Worm (Caenorhabditis elegans) whole organism, young adult: ENCODE results near the gene F38A1.6.
A peak's percentile ranks its signal among the peaks of the same experiment; 100 is the strongest.

ENCODE experiments used
- B0019.2 ChIP-seq: fragments of 200-800 bp; sonication (Bioruptor generic); conservative IDR thresholded peaks from 2 replicates; pipeline ENCODE4 v1.3.6; 2022; ENCODE audit warnings: missing genetic modification reagents, missing genetic modification characterization, missing compliant biosample characterization
- B0261.1 ChIP-seq: sonication (generic microtip); optimal IDR thresholded peaks from 2 replicates; lab custom pipeline; 2016; ENCODE audit warnings: mild to moderate bottlenecking, missing genetic modification characterization, moderate library complexity, missing compliant biosample characterization
- C17E4.6 ChIP-seq: fragments of 200-800 bp; sonication (Bioruptor generic); IDR thresholded peaks from 2 replicates; pipeline ENCODE4 v1.3.6; 2022; ENCODE audit warnings: missing genetic modification reagents, missing genetic modification characterization, missing compliant biosample characterization
- F37B4.10 ChIP-seq: fragments of 200-800 bp; sonication (Bioruptor generic); IDR thresholded peaks from 2 replicates; pipeline ENCODE4 v1.3.6; 2022; ENCODE audit warnings: missing genetic modification characterization, missing compliant biosample characterization
- F39B2.1 ChIP-seq: fragments of 200-800 bp; sonication (Bioruptor generic); IDR thresholded peaks from 2 replicates; pipeline ENCODE4 v1.3.6; 2022; ENCODE audit warnings: missing genetic modification reagents, missing genetic modification characterization, missing compliant biosample characterization
- F55B11.4 ChIP-seq: sonication (generic microtip); optimal IDR thresholded peaks from 2 replicates; lab custom pipeline; 2016; ENCODE audit warnings: missing compliant biosample characterization, missing genetic modification characterization, borderline replicate concordance; ENCODE audit not compliant: insufficient read depth
- K12H6.12 ChIP-seq: fragments of 200-800 bp; sonication (Bioruptor generic); optimal IDR thresholded peaks from 2 replicates; lab custom pipeline; 2018; ENCODE audit warnings: mild to moderate bottlenecking, missing genetic modification characterization, missing compliant biosample characterization
- T26A5.8 ChIP-seq: sonication (generic microtip); optimal IDR thresholded peaks from 2 replicates; lab custom pipeline; 2016; ENCODE audit warnings: missing genetic modification characterization, missing compliant biosample characterization
- Y53F4B.3 ChIP-seq: fragments of 200-800 bp; sonication (Bioruptor generic); IDR thresholded peaks from 2 replicates; pipeline ENCODE4 v1.3.6; 2022; ENCODE audit warnings: missing genetic modification reagents, missing genetic modification characterization, missing compliant biosample characterization
- Y67H2A.10 ChIP-seq: fragments of 200-800 bp; sonication (Bioruptor generic); conservative IDR thresholded peaks from 2 replicates; pipeline ENCODE4 v1.3.6; 2022; ENCODE audit warnings: missing genetic modification reagents, missing genetic modification characterization, missing compliant biosample characterization
- ZK185.1 ChIP-seq: sonication (generic microtip); optimal IDR thresholded peaks from 2 replicates; lab custom pipeline; 2016; ENCODE audit warnings: mild to moderate bottlenecking, missing genetic modification characterization, missing compliant biosample characterization; ENCODE audit not compliant: poor library complexity, severe bottlenecking
- ama-1 ChIP-seq, 3 experiments: fragments of 150-350 bp in 1 of 3; sonication (generic microtip) in 2 of 3; optimal IDR thresholded peaks; 2 replicates each; lab custom pipeline; 2014 to 2018; ENCODE audit warnings: missing biosample characterization in 2 of 3, missing genetic modification characterization in 2 of 3, missing genetic modification reagents in 2 of 3
- aptf-2 ChIP-seq: fragments of 200-800 bp; sonication (Bioruptor generic); conservative IDR thresholded peaks from 2 replicates; pipeline ENCODE4 v1.3.6; 2022; ENCODE audit warnings: missing genetic modification reagents, missing genetic modification characterization, missing compliant biosample characterization
- atf-7 ChIP-seq: sonication (generic microtip); optimal IDR thresholded peaks from 2 replicates; lab custom pipeline; 2017; ENCODE audit warnings: mild to moderate bottlenecking, missing genetic modification characterization, missing compliant biosample characterization
- bed-1 ChIP-seq: fragments of 200-800 bp; sonication (Bioruptor generic); IDR thresholded peaks from 2 replicates; pipeline ENCODE4 v1.3.6; 2022; ENCODE audit warnings: missing genetic modification reagents, missing genetic modification characterization, missing compliant biosample characterization
- bed-2 ChIP-seq: fragments of 200-800 bp; sonication (Bioruptor generic); IDR thresholded peaks from 2 replicates; pipeline ENCODE4 v1.3.6; 2022; ENCODE audit warnings: missing genetic modification reagents, missing genetic modification characterization, missing compliant biosample characterization
- cebp-1 ChIP-seq, 2 experiments: fragments of 200-800 bp in 1 of 2; sonication (Bioruptor generic) in 1 of 2; sonication (generic microtip) in 1 of 2; IDR thresholded peaks in 1 of 2; optimal IDR thresholded peaks in 1 of 2; 2 replicates each; pipeline versions ENCODE4 v1.3.6 to Lab custom; 2017 to 2022; ENCODE audit warnings: missing compliant biosample characterization in 2 of 2, missing genetic modification characterization in 2 of 2, mild to moderate bottlenecking in 1 of 2, missing genetic modification reagents in 1 of 2, moderate library complexity in 1 of 2
- ceh-40 ChIP-seq: fragments of 200-800 bp; sonication (Bioruptor generic); IDR thresholded peaks from 2 replicates; pipeline ENCODE4 v1.3.6; 2022; ENCODE audit warnings: missing genetic modification characterization, missing compliant biosample characterization
- chd-7 ChIP-seq: sonication (generic microtip); optimal IDR thresholded peaks from 2 replicates; lab custom pipeline; 2016; ENCODE audit warnings: mild to moderate bottlenecking, missing genetic modification characterization, moderate library complexity, missing compliant biosample characterization
- dox-1 ChIP-seq: fragments of 200-800 bp; sonication (Bioruptor generic); IDR thresholded peaks from 2 replicates; pipeline ENCODE4 v1.3.6; 2022; ENCODE audit warnings: missing genetic modification reagents, missing genetic modification characterization, missing compliant biosample characterization
- dpl-1 ChIP-seq: fragments of 150-350 bp; optimal IDR thresholded peaks from 2 replicates; lab custom pipeline; 2014; ENCODE audit warnings: missing biosample characterization, missing genetic modification reagents, missing genetic modification characterization
- egl-44 ChIP-seq: fragments of 200-800 bp; sonication (Bioruptor generic); IDR thresholded peaks from 2 replicates; pipeline ENCODE4 v1.3.6; 2022; ENCODE audit warnings: missing genetic modification reagents, missing genetic modification characterization, missing compliant biosample characterization
- ets-4 ChIP-seq: fragments of 200-800 bp; sonication (Bioruptor generic); optimal IDR thresholded peaks from 2 replicates; lab custom pipeline; 2018; ENCODE audit warnings: mild to moderate bottlenecking, missing genetic modification characterization, missing compliant biosample characterization
- fkh-3 ChIP-seq: sonication (generic microtip); optimal IDR thresholded peaks from 2 replicates; lab custom pipeline; 2016; ENCODE audit warnings: mild to moderate bottlenecking, missing genetic modification characterization, missing compliant biosample characterization
- hlh-26 ChIP-seq: fragments of 200-800 bp; sonication (Bioruptor generic); conservative IDR thresholded peaks from 2 replicates; pipeline ENCODE4 v1.3.6; 2022; ENCODE audit warnings: missing genetic modification reagents, missing genetic modification characterization, missing compliant biosample characterization
- hmg-20 ChIP-seq: fragments of 200-800 bp; sonication (Bioruptor generic); IDR thresholded peaks from 2 replicates; pipeline ENCODE4 v1.3.6; 2022; ENCODE audit warnings: missing genetic modification reagents, missing genetic modification characterization, missing compliant biosample characterization
- lag-1 ChIP-seq: fragments of 200-800 bp; sonication (Bioruptor generic); IDR thresholded peaks from 2 replicates; pipeline ENCODE4 v1.3.6; 2022; ENCODE audit warnings: missing genetic modification reagents, missing genetic modification characterization, missing compliant biosample characterization
- let-607 ChIP-seq, 2 experiments: fragments of 200-800 bp in 1 of 2; sonication (Bioruptor generic) in 1 of 2; sonication (generic microtip) in 1 of 2; optimal IDR thresholded peaks; 2 replicates each; lab custom pipeline; 2016 to 2018; ENCODE audit warnings: mild to moderate bottlenecking in 2 of 2, missing compliant biosample characterization in 2 of 2, missing genetic modification characterization in 2 of 2, moderate library complexity in 2 of 2, missing genotype in 1 of 2
- lin-26 ChIP-seq: fragments of 200-800 bp; sonication (Bioruptor generic); IDR thresholded peaks from 2 replicates; pipeline ENCODE4 v1.3.6; 2022; ENCODE audit warnings: missing genetic modification reagents, missing genetic modification characterization, missing compliant biosample characterization
- lin-40 ChIP-seq: sonication (generic microtip); optimal IDR thresholded peaks from 2 replicates; lab custom pipeline; 2016; ENCODE audit warnings: missing genetic modification characterization, mild to moderate bottlenecking, missing compliant biosample characterization, missing genotype, missing genetic modification reagents
- lir-1 ChIP-seq: fragments of 200-800 bp; sonication (Bioruptor generic); conservative IDR thresholded peaks from 2 replicates; pipeline ENCODE4 v1.3.6; 2022; ENCODE audit warnings: missing genetic modification reagents, missing genetic modification characterization, missing compliant biosample characterization
- madf-10 ChIP-seq: sonication (generic microtip); optimal IDR thresholded peaks from 2 replicates; lab custom pipeline; 2016; ENCODE audit warnings: mild to moderate bottlenecking, missing genetic modification characterization, missing compliant biosample characterization
- madf-3 ChIP-seq: fragments of 200-800 bp; sonication (Bioruptor generic); IDR thresholded peaks from 2 replicates; pipeline ENCODE4 v1.3.6; 2022; ENCODE audit warnings: missing genetic modification reagents, missing genetic modification characterization, missing compliant biosample characterization
- mxl-1 ChIP-seq: sonication (generic microtip); optimal IDR thresholded peaks from 2 replicates; lab custom pipeline; 2016; ENCODE audit warnings: missing genetic modification characterization, missing compliant biosample characterization
- nhr-179 ChIP-seq: sonication (generic microtip); optimal IDR thresholded peaks from 2 replicates; lab custom pipeline; 2016; ENCODE audit warnings: mild to moderate bottlenecking, missing genetic modification characterization, missing compliant biosample characterization
- nhr-27 ChIP-seq: fragments of 200-800 bp; sonication (Bioruptor generic); optimal IDR thresholded peaks from 2 replicates; lab custom pipeline; 2018; ENCODE audit warnings: mild to moderate bottlenecking, missing genetic modification characterization, moderate library complexity, missing compliant biosample characterization
- rcor-1 ChIP-seq: fragments of 200-800 bp; sonication (Bioruptor generic); IDR thresholded peaks from 2 replicates; pipeline ENCODE4 v1.3.6; 2022; ENCODE audit warnings: missing genetic modification reagents, missing genetic modification characterization, missing compliant biosample characterization
- rpc-1 ChIP-seq, 2 experiments: fragments of 150-350 bp in 1 of 2; sonication (generic microtip) in 1 of 2; optimal IDR thresholded peaks; 2 replicates each; lab custom pipeline; 2014 to 2018; ENCODE audit warnings: missing biosample characterization in 1 of 2, missing genetic modification characterization in 1 of 2, missing genetic modification reagents in 1 of 2, missing genotype in 1 of 2
- sdz-38 ChIP-seq: sonication (generic microtip); optimal IDR thresholded peaks from 2 replicates; lab custom pipeline; 2016; ENCODE audit warnings: missing genotype, missing genetic modification characterization, missing compliant biosample characterization
- snpc-1.3 ChIP-seq: sonication (generic microtip); optimal IDR thresholded peaks from 2 replicates; lab custom pipeline; 2017; ENCODE audit warnings: missing genetic modification characterization, mild to moderate bottlenecking, missing compliant biosample characterization, antibody characterized with exemption, moderate library complexity, missing genotype, missing genetic modification reagents; ENCODE audit not compliant: insufficient read depth
- snpc-3.4 ChIP-seq: sonication (generic microtip); optimal IDR thresholded peaks from 2 replicates; lab custom pipeline; 2017; ENCODE audit warnings: missing genetic modification characterization, mild to moderate bottlenecking, missing compliant biosample characterization, antibody characterized with exemption, moderate library complexity, missing genotype, missing genetic modification reagents
- sptf-2 ChIP-seq: fragments of 200-800 bp; sonication (Bioruptor generic); optimal IDR thresholded peaks from 2 replicates; lab custom pipeline; 2018; ENCODE audit warnings: mild to moderate bottlenecking, missing genetic modification characterization, missing compliant biosample characterization
- tbp1 ChIP-seq: fragments of 200-800 bp; sonication (Bioruptor generic); optimal IDR thresholded peaks from 2 replicates; lab custom pipeline; 2018; ENCODE audit warnings: mild to moderate bottlenecking, missing genetic modification characterization, missing compliant biosample characterization
- tbx-9 ChIP-seq: sonication (generic microtip); optimal IDR thresholded peaks from 2 replicates; lab custom pipeline; 2016; ENCODE audit warnings: borderline replicate concordance, missing genetic modification characterization, inconsistent platforms, missing compliant biosample characterization
- unc-130 ChIP-seq: sonication (generic microtip); optimal IDR thresholded peaks from 2 replicates; lab custom pipeline; 2016; ENCODE audit warnings: missing genetic modification reagents, missing genetic modification characterization, missing compliant biosample characterization
- ztf-22 ChIP-seq: fragments of 200-800 bp; sonication (Bioruptor generic); optimal IDR thresholded peaks from 2 replicates; lab custom pipeline; 2018; ENCODE audit warnings: mild to moderate bottlenecking, missing genetic modification characterization, moderate library complexity, missing compliant biosample characterization
- ztf-25 ChIP-seq: fragments of 200-800 bp; sonication (Bioruptor generic); IDR thresholded peaks from 2 replicates; pipeline ENCODE4 v1.3.6; 2022; ENCODE audit warnings: missing genetic modification reagents, missing genetic modification characterization, missing compliant biosample characterization
- ztf-6 ChIP-seq: fragments of 200-800 bp; sonication (Bioruptor generic); IDR thresholded peaks from 2 replicates; pipeline ENCODE4 v1.3.6; 2022; ENCODE audit warnings: missing genetic modification reagents, missing genetic modification characterization, missing compliant biosample characterization

F38A1.6 gene

DNA sequence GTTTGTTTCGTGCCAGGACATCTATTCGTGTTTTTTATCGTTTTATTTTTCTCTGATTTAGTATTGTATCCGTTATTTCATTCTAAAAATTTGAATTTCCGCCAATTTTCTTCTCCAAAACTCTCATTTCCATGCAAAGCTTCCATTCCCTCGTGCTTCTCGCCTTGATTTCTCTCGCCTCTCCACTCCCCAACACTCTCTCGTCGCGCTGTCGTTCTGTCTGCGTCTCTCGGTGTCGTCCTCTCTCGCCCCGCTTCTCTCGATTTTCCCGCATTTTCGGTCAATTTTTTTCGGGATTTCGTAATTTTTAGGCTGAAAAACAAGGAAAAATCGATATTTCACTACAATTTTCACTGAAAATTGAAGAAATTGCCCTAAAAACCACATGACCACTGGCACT lies 22.9 kb downstream of the F38A1.6 start, which contains the start of gene C09E9.1 (continued):
- TF ChIP-seq hmg-20 (no peak), cebp-1 (GFP tag; IDR thresholded peaks at IDR 0.05; lab: Robert Waterston, UW) (peak; percentile 63; the same call in 1 of the 2 replicates), cebp-1 (tag; optimal IDR thresholded peaks at IDR 0.05; lab: Kevin White, UChicago) (peak; percentile 92), sptf-2 (GFP tag; lab: Kevin White, UChicago) (no peak), bed-2 (no peak), nhr-27 (no peak), snpc-3.4 (no peak), lir-1 (GFP tag; lab: Robert Waterston, UW) (no peak), tbx-9 (tag; lab: Kevin White, UChicago) (no peak), ZK185.1 (no peak), fkh-3 (tag; lab: Kevin White, UChicago) (no peak), F55B11.4 (tag; lab: Kevin White, UChicago) (no peak), lin-26 (GFP tag; lab: Robert Waterston, UW) (no peak), madf-3 (GFP tag; lab: Robert Waterston, UW) (no peak), B0019.2 (0 out of 2 replicates have a peak, but pooled peaks have one; percentile 24), hlh-26 (no peak), B0261.1 (tag; lab: Kevin White, UChicago) (no peak), aptf-2 (no peak), C17E4.6 (no peak), mxl-1 (tag; lab: Kevin White, UChicago) (no peak), unc-130 (no peak), rpc-1 (optimal IDR thresholded peaks at IDR 0.05; lab: Kevin White, UChicago) (no peak), rpc-1 (tag; optimal IDR thresholded peaks at IDR 0.05; lab: Kevin White, UChicago) (no peak), let-607 (tag; optimal IDR thresholded peaks at IDR 0.05; lab: Kevin White, UChicago) (no peak), ets-4 (GFP tag; lab: Kevin White, UChicago) (no peak), ztf-22 (GFP tag; lab: Kevin White, UChicago) (no peak), lag-1 (GFP tag; lab: Robert Waterston, UW) (no peak), ztf-6 (GFP tag; lab: Robert Waterston, UW) (no peak), K12H6.12 (tag; lab: Kevin White, UChicago) (peak; percentile 4), atf-7 (tag; lab: Kevin White, UChicago) (no peak), snpc-1.3 (tag; lab: Kevin White, UChicago) (no peak), F39B2.1 (GFP tag; lab: Robert Waterston, UW) (no peak), Y53F4B.3 (GFP tag; lab: Robert Waterston, UW) (no peak), sdz-38 (no peak), tbp1 (GFP tag; lab: Kevin White, UChicago) (no peak), lin-40 (tag; lab: Kevin White, UChicago) (no peak), Y67H2A.10 (GFP tag; lab: Robert Waterston, UW) (no peak), T26A5.8 (tag; lab: Kevin White, UChicago) (no peak), chd-7 (tag; lab: Kevin White, UChicago) (no peak), rcor-1 (GFP tag; lab: Robert Waterston, UW) (no peak), bed-1 (GFP tag; lab: Robert Waterston, UW) (no peak), dox-1 (GFP tag; lab: Robert Waterston, UW) (peak; percentile 80), F37B4.10 (GFP tag; lab: Robert Waterston, UW) (no peak), ceh-40 (GFP tag; lab: Robert Waterston, UW) (no peak), egl-44 (GFP tag; lab: Robert Waterston, UW) (no peak), ama-1 (optimal IDR thresholded peaks at IDR 0.05; lab: Kevin White, UChicago) (no peak), ama-1 (GFP tag; optimal IDR thresholded peaks at IDR 0.05; lab: Kevin White, UChicago) (no peak), dpl-1 (GFP tag; lab: Kevin White, UChicago) (peak; percentile 60), ztf-25 (no peak), nhr-179 (tag; lab: Kevin White, UChicago) (no peak), madf-10 (tag; lab: Kevin White, UChicago) (no peak)
